Worm (Caenorhabditis elegans): ENCODE data around the gene F36A4.3.

The F36A4.3 gene

DNA sequence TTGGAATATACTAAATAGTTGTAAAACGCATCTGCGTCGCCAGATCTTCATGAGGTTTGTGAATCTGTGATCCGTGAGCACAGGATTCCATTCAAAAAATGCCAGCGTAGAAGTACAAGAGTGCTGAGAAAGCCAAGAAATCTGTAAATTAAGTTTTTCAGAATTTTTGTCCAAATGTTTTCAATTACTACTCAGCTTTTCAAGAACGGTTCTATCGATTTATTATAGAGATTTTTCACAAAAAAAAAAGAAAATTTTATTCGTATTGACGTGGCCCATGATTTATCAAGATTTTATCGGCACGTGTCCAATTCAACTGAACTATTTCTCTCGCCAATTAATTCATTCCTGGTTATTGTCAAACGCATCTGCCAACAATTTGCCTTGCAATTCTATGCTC, at the start of gene F36A4.3:
Gene F36A4.3 (plus strand): TSS at position 301 of the 400 bp plus-strand sequence.
- no peak for TF ChIP-seq ztf-11 (tag; optimal IDR thresholded peaks at IDR 0.05)
- TF ChIP-seq cnd-1 (tag; optimal IDR thresholded peaks at IDR 0.05): no peak
- TF ChIP-seq snpc-4 (tag; optimal IDR thresholded peaks at IDR 0.05): no peak
- no peak for TF ChIP-seq bed-3 (GFP tag; optimal IDR thresholded peaks at IDR 0.05)
- no peak for TF ChIP-seq hlh-1 (tag; optimal IDR thresholded peaks at IDR 0.05)
- no peak for TF ChIP-seq lin-32 (GFP tag; optimal IDR thresholded peaks at IDR 0.05)
- TF ChIP-seq pha-4 (tag; optimal IDR thresholded peaks at IDR 0.05): no peak
- no peak for TF ChIP-seq M03D4.4 (tag; optimal IDR thresholded peaks at IDR 0.05)
- TF ChIP-seq nhr-237 (tag; optimal IDR thresholded peaks at IDR 0.05): no peak
- no peak for TF ChIP-seq tbx-8 (GFP tag; optimal IDR thresholded peaks at IDR 0.05)
- no peak for TF ChIP-seq elt-3 (tag; optimal IDR thresholded peaks at IDR 0.05)
- TF ChIP-seq ceh-43 (GFP tag; optimal IDR thresholded peaks at IDR 0.05): no peak
- no peak for TF ChIP-seq unc-39 (tag; optimal IDR thresholded peaks at IDR 0.05)
- no peak for TF ChIP-seq unc-120 (tag; optimal IDR thresholded peaks at IDR 0.05; ENCODE audit: poor library complexity, severe bottlenecking)
- TF ChIP-seq ham-2 (GFP tag; optimal IDR thresholded peaks at IDR 0.05): no peak
- no peak for TF ChIP-seq sem-2 (GFP tag; optimal IDR thresholded peaks at IDR 0.05)
- TF ChIP-seq ceh-83 (GFP tag; optimal IDR thresholded peaks at IDR 0.05): no peak
- TF ChIP-seq nhr-2 (tag; optimal IDR thresholded peaks at IDR 0.05): no peak
- no peak for TF ChIP-seq nhr-28 (tag; optimal IDR thresholded peaks at IDR 0.05)

DNA sequence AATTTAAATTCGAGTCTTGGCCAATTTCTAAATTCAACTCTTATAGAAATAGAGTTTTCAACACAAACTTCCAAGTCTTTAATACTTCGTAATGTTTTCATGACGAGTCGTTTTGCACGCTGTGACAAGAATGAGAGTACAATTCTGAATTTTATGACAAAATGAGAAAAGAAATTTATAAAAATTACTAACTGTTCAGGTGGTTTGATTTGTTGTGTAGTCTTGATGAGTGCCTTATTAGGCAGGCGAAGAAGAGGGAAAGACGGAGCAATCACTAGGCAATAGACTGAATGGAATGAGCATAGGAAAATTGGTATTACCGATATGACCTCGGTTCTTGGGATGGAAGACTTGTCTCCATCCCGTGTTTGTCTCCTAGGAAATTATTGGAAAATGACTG, 49.4 kb upstream of the F36A4.3 start, which contains the start of gene F30B5.11:
Gene F30B5.11 (minus strand): TSS at position 101 of the 400 bp plus-strand sequence.
- TF ChIP-seq sptf-1 (tag; optimal IDR thresholded peaks at IDR 0.05): no peak
- no peak for TF ChIP-seq mep-1 (tag; optimal IDR thresholded peaks at IDR 0.05)
- no peak for TF ChIP-seq nhr-237 (tag; optimal IDR thresholded peaks at IDR 0.05)
- TF ChIP-seq ztf-11 (tag; optimal IDR thresholded peaks at IDR 0.05): no peak
- TF ChIP-seq lsy-2 (tag; optimal IDR thresholded peaks at IDR 0.05): no peak
- TF ChIP-seq nhr-12 (tag; optimal IDR thresholded peaks at IDR 0.05): no peak
- TF ChIP-seq unc-120 (tag; optimal IDR thresholded peaks at IDR 0.05; ENCODE audit: poor library complexity, severe bottlenecking): no peak
- TF ChIP-seq tbx-8 (GFP tag; optimal IDR thresholded peaks at IDR 0.05): no peak
- no peak for TF ChIP-seq ceh-83 (GFP tag; optimal IDR thresholded peaks at IDR 0.05)
- no peak for TF ChIP-seq blmp-1 (tag; optimal IDR thresholded peaks at IDR 0.05)
- no peak for TF ChIP-seq snpc-4 (tag; optimal IDR thresholded peaks at IDR 0.05)
- no peak for TF ChIP-seq nhr-76 (tag; optimal IDR thresholded peaks at IDR 0.05)
- no peak for TF ChIP-seq lin-13 (tag; optimal IDR thresholded peaks at IDR 0.05)
- no peak for TF ChIP-seq ham-2 (GFP tag; optimal IDR thresholded peaks at IDR 0.05)
- no peak for TF ChIP-seq elt-1 (tag; optimal IDR thresholded peaks at IDR 0.05; ENCODE audit: borderline replicate concordance, insufficient read depth)
- TF ChIP-seq mab-5 (tag; optimal IDR thresholded peaks at IDR 0.05): no peak
- no peak for TF ChIP-seq elt-3 (tag; optimal IDR thresholded peaks at IDR 0.05)
- TF ChIP-seq flh-1 (GFP tag; optimal IDR thresholded peaks at IDR 0.05): no peak

DNA sequence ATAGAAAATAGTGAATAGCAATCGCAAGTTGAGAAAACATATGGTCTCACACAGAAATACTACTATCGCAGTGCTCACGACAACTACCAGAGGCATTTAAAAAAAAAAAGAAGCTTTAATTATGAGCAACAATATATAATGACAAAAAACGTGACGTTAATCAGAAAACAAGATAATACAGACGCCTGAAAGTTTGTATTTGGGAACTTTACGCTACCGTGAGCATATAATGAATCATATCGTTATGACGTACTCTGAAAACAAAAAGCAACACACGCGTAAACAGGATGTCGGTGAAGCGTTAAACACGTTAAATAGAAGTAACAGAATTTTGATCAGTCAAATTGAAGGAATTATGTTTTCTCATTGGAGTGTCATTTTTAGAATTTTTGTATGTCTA, 43.6 kb upstream of the F36A4.3 start, which contains the start of gene srbc-71:
Gene srbc-71 (minus strand): TSS at position 101 of the 400 bp plus-strand sequence.
- no peak for TF ChIP-seq elt-3 (tag; optimal IDR thresholded peaks at IDR 0.05)
- TF ChIP-seq ces-1 (GFP tag; optimal IDR thresholded peaks at IDR 0.05): no peak
- TF ChIP-seq ceh-43 (GFP tag; optimal IDR thresholded peaks at IDR 0.05): no peak
- no peak for TF ChIP-seq tbx-8 (GFP tag; optimal IDR thresholded peaks at IDR 0.05)
- TF ChIP-seq flh-1 (GFP tag; optimal IDR thresholded peaks at IDR 0.05): no peak
- TF ChIP-seq ceh-83 (GFP tag; optimal IDR thresholded peaks at IDR 0.05): no peak
- no peak for TF ChIP-seq unc-39 (tag; optimal IDR thresholded peaks at IDR 0.05)

DNA sequence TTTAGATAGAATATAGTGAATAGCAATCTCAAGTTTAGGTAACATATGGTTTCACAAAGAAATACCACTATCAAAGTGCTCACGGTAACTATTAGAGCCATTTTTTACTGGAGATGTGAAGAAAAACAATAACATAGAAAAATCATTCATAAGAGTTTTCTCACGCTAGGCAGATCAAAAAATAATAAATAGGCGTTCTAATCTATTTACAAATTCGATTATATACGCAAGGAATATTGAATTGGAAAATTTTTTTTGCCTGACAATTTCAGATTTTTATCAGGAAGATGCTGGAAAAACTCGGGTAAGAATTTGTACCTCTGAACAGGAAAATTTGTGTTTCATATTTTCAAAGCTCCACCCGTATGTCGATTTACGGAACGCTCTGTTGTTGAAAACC, 41.5 kb upstream of the F36A4.3 start, which contains the start of gene srbc-70:
Gene srbc-70 (minus strand): TSS at position 101 of the 400 bp plus-strand sequence.
- no peak for TF ChIP-seq ceh-43 (GFP tag; optimal IDR thresholded peaks at IDR 0.05)
- no peak for TF ChIP-seq nhr-12 (tag; optimal IDR thresholded peaks at IDR 0.05)
- TF ChIP-seq mep-1 (tag; optimal IDR thresholded peaks at IDR 0.05): no peak
- TF ChIP-seq ztf-11 (tag; optimal IDR thresholded peaks at IDR 0.05): no peak
- no peak for TF ChIP-seq pha-4 (tag; optimal IDR thresholded peaks at IDR 0.05)
- no peak for TF ChIP-seq sptf-1 (tag; optimal IDR thresholded peaks at IDR 0.05)
- TF ChIP-seq lin-32 (GFP tag; optimal IDR thresholded peaks at IDR 0.05): no peak
- TF ChIP-seq M03D4.4 (tag; optimal IDR thresholded peaks at IDR 0.05): no peak
- no peak for TF ChIP-seq nhr-28 (tag; optimal IDR thresholded peaks at IDR 0.05)
- no peak for TF ChIP-seq lin-13 (tag; optimal IDR thresholded peaks at IDR 0.05)
- TF ChIP-seq drap-1 (GFP tag; optimal IDR thresholded peaks at IDR 0.05): no peak
- no peak for TF ChIP-seq ces-1 (GFP tag; optimal IDR thresholded peaks at IDR 0.05)
- no peak for TF ChIP-seq blmp-1 (tag; optimal IDR thresholded peaks at IDR 0.05)
- no peak for TF ChIP-seq ceh-83 (GFP tag; optimal IDR thresholded peaks at IDR 0.05)

Data from whole organism, mixed stage, embryonic.